Fruit fly (Drosophila melanogaster) whole organism, larva: ENCODE results near the gene tipE.

Experiments used
- noc ChIP-seq: fragments of 200-800 bp; sonication (Bioruptor generic); optimal IDR thresholded peaks from 3 replicates; lab custom pipeline; 2019; ENCODE audit warnings: missing biosample characterization, mild to moderate bottlenecking, missing genetic modification characterization, moderate library complexity

tipE gene

DNA sequence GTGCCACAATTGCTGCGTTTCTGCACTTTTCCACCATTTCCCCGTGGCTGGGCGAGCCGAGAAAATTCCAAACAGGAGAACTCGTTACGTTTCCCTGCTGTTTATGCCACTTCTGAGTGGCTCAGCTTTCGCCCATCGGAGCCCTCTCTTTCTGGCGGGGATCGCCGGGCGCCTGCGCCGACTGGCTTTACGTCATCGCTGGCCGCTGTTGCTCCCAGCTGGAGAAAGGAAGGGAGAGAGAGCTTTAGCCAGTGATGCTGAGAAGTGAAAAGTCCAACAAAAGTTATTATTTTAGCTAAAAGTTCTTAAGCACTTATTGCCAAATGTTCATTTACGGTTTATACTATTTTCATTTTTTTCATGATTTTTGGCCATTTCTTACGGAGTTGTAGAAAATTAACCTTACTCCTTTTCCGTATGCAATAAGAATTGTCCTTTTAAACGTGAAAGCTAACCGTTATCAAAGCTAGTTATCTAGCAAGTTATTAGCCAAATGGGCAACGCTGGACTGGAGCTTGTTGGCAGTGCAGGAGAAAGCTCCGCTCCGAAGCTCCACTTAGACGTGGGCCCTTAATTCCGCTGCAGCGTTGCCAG is at the start of gene tipE, which contains the start of gene Teh2:
TSS of gene tipE (plus strand) at position 570 of the 594 bp plus-strand sequence.
TSS of gene Teh2 (minus strand) at position 94 of the 594 bp plus-strand sequence.
- no peak for TF ChIP-seq noc

DNA sequence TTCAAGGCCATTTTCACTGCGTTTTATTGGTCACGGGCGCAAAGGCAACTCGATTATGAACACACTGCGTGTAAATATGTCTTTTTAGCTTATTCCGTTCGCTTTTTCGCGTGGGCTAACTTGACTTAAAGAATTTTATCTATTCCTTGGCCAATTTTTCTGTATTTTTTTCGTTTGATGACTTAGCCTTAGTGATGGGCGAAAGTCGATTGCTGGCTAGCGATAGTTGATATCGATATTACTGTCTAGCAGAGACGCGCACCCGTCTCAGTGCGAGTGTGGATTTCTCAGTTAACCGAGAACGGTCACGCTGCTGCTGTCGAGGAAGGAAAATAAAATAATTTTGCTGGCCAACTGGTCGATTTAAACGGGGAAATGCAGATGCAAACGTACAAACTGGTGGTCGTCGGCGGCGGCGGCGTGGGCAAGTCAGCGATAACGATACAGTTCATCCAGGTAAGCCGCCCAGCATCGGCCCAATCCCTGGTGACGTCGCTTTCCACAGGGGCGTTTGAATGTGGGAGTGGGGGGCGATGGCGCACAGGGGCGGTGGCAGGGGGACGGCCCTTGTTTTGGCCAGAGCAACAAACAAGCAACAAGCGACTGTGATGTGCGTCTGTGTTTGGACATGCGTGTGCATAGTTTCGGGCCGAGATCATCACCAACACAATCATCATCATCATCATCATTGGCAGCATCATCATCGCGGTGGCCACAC is 49.3 kb upstream of the tipE start, which contains the start of the genes Rop and Ras64B:
TSS of gene Rop (minus strand) at position 193 of the 718 bp plus-strand sequence.
TSS of gene Ras64B (plus strand) at position 273 of the 718 bp plus-strand sequence.
- TF ChIP-seq noc: peak; percentile 27

DNA sequence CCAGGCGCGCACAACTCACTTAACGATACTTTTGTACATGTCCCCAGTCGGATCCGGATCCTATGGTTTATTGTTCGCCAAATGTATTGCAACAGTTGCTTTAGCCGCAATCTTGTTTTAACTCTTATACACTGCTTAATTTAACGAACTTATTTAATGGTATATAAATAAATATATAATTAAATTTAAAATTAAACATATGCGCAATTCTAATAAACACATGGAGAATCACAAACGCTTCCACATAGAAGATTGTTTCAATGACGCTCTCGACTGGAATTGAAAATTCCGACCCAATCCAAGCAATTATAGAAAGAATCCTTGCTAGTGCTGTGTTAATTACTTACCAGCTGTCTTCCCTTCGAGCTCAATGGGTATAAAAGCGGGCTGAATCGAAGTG is 47.1 kb upstream of the tipE start, which contains the start of gene Akh:
TSS of gene Akh (plus strand) at position 301 of the 400 bp plus-strand sequence.
- TF ChIP-seq noc: no peak

DNA sequence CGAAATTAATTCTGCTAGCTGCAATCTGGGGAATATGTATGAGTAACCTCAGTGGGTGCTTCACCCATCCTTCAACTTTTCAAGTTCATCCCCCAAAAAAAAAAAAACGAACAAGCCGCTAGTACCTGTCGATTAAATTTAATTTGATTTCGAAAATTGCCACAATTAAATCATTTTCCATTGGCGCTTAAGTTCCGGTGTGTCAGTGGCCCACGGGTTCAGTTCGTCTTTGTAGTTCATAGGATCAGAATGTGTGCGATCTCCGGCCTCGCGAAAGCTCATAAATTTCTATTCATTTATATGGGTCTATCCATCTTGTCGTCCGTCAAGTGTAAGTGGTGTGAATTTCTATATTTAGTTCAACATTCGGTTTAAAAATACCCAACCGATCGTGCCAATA is 46.2 kb upstream of the tipE start, which contains the start of gene CG32260:
TSS of gene CG32260 (plus strand) at position 301 of the 400 bp plus-strand sequence.
- TF ChIP-seq noc: no peak

DNA sequence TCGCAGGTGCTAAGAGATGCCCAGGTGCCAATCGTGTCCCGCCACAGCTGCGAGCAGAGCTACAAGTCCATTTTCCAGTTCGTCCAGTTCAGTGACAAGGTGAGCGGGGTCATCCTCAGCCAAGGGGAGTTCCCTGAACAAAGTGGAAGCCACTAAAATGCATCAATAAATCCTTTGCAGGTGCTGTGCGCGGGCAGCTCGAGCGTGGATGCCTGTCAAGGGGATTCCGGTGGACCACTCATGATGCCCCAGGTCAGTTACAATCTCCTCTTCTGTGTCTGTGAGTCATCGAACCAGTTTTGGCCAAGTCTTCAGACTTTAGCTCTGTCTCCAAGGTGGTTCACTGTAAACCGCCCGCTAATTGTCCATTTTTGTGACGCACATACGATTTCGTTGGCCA is 43.1 kb upstream of the tipE start:
- TF ChIP-seq noc: no peak

DNA sequence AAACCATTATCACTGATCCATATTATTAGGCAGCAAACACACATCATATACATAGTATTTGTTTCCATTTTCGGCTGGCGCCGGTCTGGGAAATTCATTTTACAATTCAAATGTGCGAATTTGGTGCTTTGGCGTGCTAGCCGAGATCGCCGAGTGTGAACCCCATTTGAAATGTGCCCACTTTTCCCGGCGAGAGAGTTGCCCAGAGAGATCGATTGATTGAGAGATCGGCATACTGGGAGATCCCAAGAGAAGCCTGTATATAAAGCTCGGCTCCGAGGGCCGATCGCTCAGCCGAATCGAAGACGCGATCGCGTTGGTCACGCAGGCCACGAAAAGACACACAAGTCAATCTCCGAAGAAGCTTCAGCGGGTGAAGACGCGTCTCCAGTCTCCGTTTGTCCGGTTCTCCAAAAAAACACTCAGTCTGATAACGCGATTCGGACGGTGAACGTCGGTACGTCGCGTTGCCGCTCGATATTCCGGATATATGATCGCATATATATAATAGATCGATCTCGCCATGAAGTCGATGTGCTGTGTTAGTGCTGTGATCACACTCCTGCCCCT is 39.8 kb upstream of the tipE start, which contains the start of gene CG1299:
TSS of gene CG1299 (plus strand) at position 291 of the 570 bp plus-strand sequence.
- TF ChIP-seq noc: no peak

DNA sequence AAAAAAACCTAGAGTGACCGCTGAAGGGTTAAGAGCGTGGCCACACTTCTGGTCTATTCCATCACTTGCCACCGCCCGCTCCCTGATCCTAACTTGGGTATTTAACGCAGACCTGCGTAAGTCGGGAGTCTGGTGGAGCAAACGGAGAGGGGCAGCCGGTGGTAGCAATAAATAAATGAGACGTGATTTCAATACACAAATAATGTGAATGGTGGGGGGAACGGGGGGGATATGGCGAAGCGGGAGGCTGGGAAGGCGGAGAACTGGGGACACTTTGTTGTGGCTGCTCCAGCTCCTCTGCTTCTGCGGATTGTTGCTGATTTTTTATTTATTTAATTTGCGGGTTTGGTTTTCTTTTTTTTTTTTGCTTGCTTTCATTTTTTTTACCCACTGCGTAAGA is 30.4 kb upstream of the tipE start:
- no peak for TF ChIP-seq noc

DNA sequence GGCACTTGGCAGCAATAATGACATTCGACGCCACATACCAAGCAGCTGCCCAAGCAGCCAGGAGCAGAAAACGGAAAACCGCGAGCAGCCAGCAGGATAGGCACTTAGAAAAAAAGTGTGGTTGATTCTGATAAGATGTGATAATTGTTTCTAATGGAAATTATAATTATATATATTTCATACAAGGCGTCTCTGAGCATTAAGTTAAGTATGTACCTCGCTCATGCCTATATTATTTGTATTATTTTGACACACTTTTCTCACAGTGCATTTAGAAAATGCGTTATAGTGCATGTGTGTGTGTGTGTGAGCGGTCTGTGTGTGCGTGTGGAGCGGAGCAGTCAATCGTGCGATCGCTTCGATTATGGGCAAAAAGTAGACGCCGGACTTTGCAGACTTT is 29.9 kb upstream of the tipE start:
- no peak for TF ChIP-seq noc

DNA sequence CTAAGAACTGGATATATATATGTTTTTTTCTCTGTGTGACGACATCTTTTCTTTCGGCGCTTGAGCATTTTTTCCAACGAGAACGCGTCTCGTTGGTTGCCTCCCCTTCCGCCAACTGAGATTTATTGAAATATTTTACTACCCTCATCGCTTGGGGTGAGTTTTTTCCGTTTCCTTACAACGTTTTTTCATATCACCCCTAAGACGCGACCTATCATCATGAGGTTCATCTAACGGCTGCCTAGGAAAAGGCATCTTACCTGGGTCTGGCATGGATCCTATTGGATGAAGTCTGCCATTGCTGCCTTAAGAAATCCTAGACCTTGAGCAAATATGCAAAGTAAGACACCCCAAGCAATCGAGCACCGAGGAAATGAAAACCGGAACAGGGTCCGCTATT is 29.0 kb upstream of the tipE start:
- no peak for TF ChIP-seq noc

DNA sequence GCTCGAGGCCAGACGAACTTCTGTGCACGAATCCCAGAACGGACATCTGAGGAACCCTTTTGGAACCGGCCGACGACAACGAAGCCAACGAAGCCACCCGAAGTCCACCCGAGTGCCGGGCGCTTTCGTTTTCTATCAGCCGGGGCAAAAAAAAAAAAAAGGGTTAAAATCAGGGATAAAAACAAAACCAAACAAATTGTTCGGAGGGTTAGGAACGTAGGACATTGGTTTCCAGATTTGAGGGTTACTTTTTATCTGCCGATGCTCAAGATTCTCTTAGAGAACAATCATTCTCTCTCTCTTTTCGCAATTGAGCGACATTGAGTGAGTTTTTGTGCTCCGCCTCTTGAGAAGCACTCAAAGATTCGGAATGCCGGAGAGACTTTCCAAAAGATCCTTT is 27.4 kb upstream of the tipE start, which contains the start of gene nab:
TSS of gene nab (minus strand) at position 7 of the 400 bp plus-strand sequence.
- no peak for TF ChIP-seq noc

DNA sequence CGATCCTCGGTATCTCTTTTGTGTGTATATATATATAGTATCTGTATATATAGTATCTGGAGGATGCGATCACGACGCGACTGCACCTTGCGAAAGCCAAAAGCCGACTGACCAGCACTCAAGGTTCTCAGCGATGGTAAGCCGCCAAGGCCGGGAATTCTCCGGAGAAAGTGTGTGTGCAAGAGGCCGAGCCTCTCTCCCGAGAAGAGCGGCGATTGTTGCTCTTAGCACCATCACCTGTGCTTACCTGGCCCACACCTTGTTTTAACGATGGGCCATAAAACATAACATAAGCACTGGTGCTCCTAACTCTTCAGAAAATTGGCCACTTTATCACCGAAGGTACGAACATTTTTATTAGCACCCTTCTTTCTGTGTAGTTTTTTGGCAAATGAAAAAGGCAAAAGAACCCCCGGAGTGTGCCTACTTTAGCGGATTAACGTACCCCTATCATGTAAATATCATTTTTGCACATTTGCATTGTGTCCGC is 20.9 kb upstream of the tipE start, which contains the start of gene mas:
TSS of gene mas (minus strand) at position 112 of the 490 bp plus-strand sequence.
- no peak for TF ChIP-seq noc

DNA sequence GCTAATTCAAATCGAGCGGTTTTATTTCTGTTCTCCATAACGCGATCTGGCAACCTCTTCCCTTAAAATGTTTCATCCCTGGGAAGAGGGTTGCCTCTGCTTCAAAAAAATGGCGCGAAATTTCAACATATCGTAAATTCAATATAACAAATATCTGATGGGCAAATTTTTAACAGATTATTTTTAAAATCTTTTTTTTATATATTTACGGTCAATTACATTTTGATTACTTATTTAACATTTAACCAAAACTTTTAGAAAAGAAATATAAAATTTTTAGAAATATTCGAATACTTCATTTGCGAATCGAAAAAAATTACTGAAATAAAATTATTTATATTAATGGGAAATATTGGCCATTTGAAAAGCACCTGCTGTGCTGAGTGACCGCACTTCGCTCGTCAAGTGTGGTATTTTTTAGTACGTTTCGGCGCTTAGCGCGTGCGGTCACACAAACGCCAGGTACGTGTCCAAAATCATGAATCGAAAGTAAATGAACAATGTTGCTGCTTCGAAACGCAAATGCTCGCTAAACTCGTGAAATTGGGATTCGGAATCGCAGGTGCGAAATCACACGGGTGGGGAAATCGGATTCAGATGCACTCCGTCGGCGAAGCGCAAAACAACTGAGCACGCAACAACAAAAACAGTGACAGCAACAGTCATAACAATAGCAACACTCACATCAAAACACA is 18.2 kb upstream of the tipE start, which contains the start of gene Ero1L:
TSS of gene Ero1L (plus strand) at position 448 of the 695 bp plus-strand sequence.
- TF ChIP-seq noc: peak; percentile 39

DNA sequence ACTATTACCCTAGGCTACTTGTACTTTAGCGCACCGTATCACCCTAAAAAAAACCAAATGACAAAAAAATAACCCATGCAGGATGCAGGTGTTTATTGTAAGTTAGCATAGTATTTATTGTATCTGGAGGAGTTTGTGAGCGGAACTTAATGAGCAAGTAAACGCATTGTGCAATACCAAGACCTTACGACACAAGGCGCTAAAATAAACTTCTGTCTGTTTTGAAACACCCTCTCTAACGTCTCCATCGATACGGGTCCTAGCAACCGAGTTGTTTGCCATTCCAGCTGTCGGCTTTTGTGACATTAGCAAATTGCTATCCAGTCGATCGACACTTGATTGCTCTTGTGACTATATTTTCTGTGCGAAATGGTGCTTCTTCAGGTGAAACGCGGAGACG is 14.7 kb upstream of the tipE start, which contains the start of gene CG18675:
TSS of gene CG18675 (plus strand) at position 301 of the 400 bp plus-strand sequence.
- TF ChIP-seq noc: no peak

DNA sequence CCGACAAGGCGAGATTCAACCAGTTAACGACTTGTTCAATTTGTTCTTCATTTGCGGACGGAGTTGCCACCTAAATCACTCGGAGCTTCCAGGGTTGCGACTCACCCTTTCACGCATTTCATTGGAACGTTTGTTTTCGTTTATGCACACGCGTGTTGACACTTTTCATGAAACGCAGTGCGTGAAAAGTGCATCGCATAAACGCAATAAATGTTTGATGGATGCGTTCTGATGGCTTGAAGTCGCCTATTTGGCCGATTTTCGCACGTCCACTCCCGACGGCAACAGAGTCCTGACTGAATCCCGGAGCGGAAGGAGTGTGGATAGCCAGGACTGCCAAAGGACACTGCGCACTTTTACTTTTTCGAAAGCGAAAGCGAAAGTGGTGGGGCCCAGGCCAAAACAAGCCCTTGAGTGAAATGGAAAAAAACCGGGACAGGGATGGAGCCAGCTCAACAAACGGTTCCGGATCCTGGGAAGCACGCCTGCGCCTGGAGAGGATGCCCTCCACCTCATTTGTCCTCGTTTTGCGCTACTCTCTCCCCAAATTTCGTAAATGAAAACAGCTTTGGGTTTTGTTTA is 10.2 kb upstream of the tipE start, which contains the start of gene Teh4:
TSS of gene Teh4 (minus strand) at position 290 of the 582 bp plus-strand sequence.
- no peak for TF ChIP-seq noc

DNA sequence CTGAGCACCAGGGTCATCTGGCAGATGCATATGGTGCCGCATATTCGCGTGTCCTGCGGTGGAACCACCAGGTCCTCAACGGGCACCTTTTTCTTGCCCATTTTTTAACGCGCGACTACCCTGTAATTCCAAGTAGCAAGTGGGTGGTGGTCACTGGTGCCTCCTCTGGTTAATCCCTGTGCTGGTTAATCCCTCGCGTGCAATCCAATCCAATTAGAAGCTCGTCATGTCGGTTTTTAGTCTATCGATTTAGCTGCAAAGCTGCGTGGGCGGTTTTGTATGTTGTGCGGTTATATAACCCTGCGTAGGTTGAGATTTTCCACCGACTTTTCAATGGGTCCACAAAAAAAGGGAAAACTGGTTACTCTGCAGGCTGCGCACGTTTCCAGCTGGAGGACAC is 3.7 kb upstream of the tipE start, which contains the start of gene Teh3:
TSS of gene Teh3 (minus strand) at position 101 of the 400 bp plus-strand sequence.
- TF ChIP-seq noc: no peak

DNA sequence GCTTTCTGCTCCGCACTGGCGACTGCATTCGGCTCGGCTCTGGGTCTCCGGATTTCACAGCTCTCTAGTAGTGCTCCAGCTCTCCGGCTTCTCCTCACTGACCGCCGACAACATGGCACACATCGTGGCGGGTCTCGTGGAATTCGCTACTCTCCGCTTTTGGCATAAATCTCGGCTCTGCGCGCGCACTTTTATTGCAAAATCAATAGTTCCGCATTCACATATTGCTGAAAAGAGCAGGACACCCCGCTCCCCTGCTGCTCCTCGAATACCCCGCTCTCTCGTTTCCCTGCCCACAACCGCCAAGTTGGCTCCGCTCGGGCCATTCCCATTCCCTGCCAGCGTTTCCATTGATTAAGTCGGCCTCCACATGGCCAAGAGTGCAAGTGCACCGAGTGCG is 3.0 kb upstream of the tipE start:
- no peak for TF ChIP-seq noc
